Worm (Caenorhabditis elegans) whole organism, L4 larva: ENCODE data around the gene asp-2.

ENCODE experiments used
- F44E2.7 ChIP-seq: fragments of 200-800 bp; sonication (Bioruptor generic); IDR thresholded peaks from 2 replicates; pipeline ENCODE4 v2.1.2; 2022; ENCODE audit warnings: missing genetic modification characterization, missing compliant biosample characterization
- T26A8.4 ChIP-seq: fragments of 200-800 bp; sonication (Bioruptor generic); IDR thresholded peaks from 2 replicates; pipeline ENCODE4 v1.3.6; 2022; ENCODE audit warnings: missing genetic modification characterization, missing compliant biosample characterization
- Y105C5A.15 ChIP-seq: fragments of 200-800 bp; sonication (Bioruptor generic); IDR thresholded peaks from 2 replicates; pipeline ENCODE4 v1.3.6; 2022; ENCODE audit warnings: missing genetic modification characterization, missing compliant biosample characterization
- Y48G9A.11 ChIP-seq: fragments of 200-800 bp; sonication (Bioruptor generic); IDR thresholded peaks from 2 replicates; pipeline ENCODE4 v1.3.6; 2022; ENCODE audit warnings: missing genetic modification reagents, missing genetic modification characterization, missing compliant biosample characterization
- aha-1 ChIP-seq: fragments of 150-350 bp; peaks from one replicate; lab custom pipeline; 2014; ENCODE audit warnings: missing biosample characterization, missing genetic modification characterization
- attf-4 ChIP-seq: sonication (generic microtip); optimal IDR thresholded peaks from 3 replicates; lab custom pipeline; 2017; ENCODE audit warnings: missing biosample characterization, missing genetic modification characterization
- ceh-20 ChIP-seq: fragments of 200-800 bp; sonication (Bioruptor generic); IDR thresholded peaks from 2 replicates; pipeline ENCODE4 v1.3.6; 2022; ENCODE audit warnings: missing genetic modification reagents, missing genetic modification characterization, missing compliant biosample characterization
- cey-2 ChIP-seq: sonication (generic microtip); optimal IDR thresholded peaks from 3 replicates; lab custom pipeline; 2017; ENCODE audit warnings: missing genetic modification characterization, mild to moderate bottlenecking, missing compliant biosample characterization, antibody characterized with exemption, borderline replicate concordance; ENCODE audit not compliant: insufficient read depth
- daf-16 ChIP-seq, 3 experiments: sonication (generic microtip); optimal IDR thresholded peaks; 2 replicates each; lab custom pipeline; 2016 to 2017; ENCODE audit warnings: missing genetic modification characterization in 3 of 3, missing genetic modification reagents in 3 of 3, mild to moderate bottlenecking in 2 of 3, missing compliant biosample characterization in 2 of 3, missing biosample characterization in 1 of 3, moderate library complexity in 1 of 3
- dpl-1 ChIP-seq: fragments of 150-350 bp; optimal IDR thresholded peaks from 2 replicates; lab custom pipeline; 2014; ENCODE audit warnings: missing biosample characterization, missing genetic modification reagents, missing genetic modification characterization
- egl-27 ChIP-seq: sonication (generic microtip); optimal IDR thresholded peaks from 3 replicates; lab custom pipeline; 2017; ENCODE audit warnings: missing biosample characterization, missing genetic modification reagents, missing genetic modification characterization
- hif-1 ChIP-seq, 2 experiments: sonication (generic microtip); optimal IDR thresholded peaks; 2 replicates each; lab custom pipeline; 2016 to 2017; ENCODE audit warnings: missing compliant biosample characterization in 2 of 2, missing genetic modification characterization in 2 of 2, missing genetic modification reagents in 2 of 2, missing genotype in 2 of 2, mild to moderate bottlenecking in 1 of 2
- hlh-11 ChIP-seq: fragments of 200-800 bp; sonication (Bioruptor generic); optimal IDR thresholded peaks from 2 replicates; lab custom pipeline; 2018; ENCODE audit warnings: mild to moderate bottlenecking, missing genetic modification characterization, missing compliant biosample characterization
- hlh-30 ChIP-seq: sonication (generic microtip); optimal IDR thresholded peaks from 2 replicates; lab custom pipeline; 2017; ENCODE audit warnings: antibody characterized with exemption, mild to moderate bottlenecking, missing genetic modification characterization, missing compliant biosample characterization; ENCODE audit not compliant: insufficient read depth
- hmg-1.1 ChIP-seq: fragments of 200-800 bp; sonication (Bioruptor generic); IDR thresholded peaks from 2 replicates; pipeline ENCODE4 v1.3.6; 2022; ENCODE audit warnings: missing genetic modification reagents, missing genetic modification characterization, missing compliant biosample characterization
- lim-7 ChIP-seq: fragments of 200-800 bp; sonication (Bioruptor generic); IDR thresholded peaks from 2 replicates; pipeline ENCODE4 v1.3.6; 2022; ENCODE audit warnings: missing genetic modification characterization, missing compliant biosample characterization
- lin-15B ChIP-seq: fragments of 150-350 bp; sonication (generic microtip); optimal IDR thresholded peaks from 3 replicates; lab custom pipeline; 2014; ENCODE audit warnings: missing biosample characterization, missing genetic modification characterization
- lin-38 ChIP-seq: fragments of 200-800 bp; sonication (Bioruptor generic); IDR thresholded peaks from 2 replicates; pipeline ENCODE4 v1.3.6; 2022; ENCODE audit warnings: missing genetic modification reagents, missing genetic modification characterization, missing compliant biosample characterization
- lin-39 ChIP-seq: fragments of 150-350 bp; optimal IDR thresholded peaks from 2 replicates; lab custom pipeline; 2014; ENCODE audit warnings: missing biosample characterization, missing genetic modification reagents, missing genetic modification characterization
- lsy-2 ChIP-seq, 2 experiments: fragments of 150-350 bp in 1 of 2; sonication (generic microtip) in 1 of 2; optimal IDR thresholded peaks; 2 replicates each; lab custom pipeline; 2014 to 2017; ENCODE audit warnings: missing biosample characterization in 2 of 2, missing genetic modification characterization in 2 of 2
- madf-5 ChIP-seq, 2 experiments: fragments of 200-800 bp; sonication (Bioruptor generic); IDR thresholded peaks; 2 replicates each; pipeline ENCODE4 v1.3.6; 2022; ENCODE audit warnings: missing compliant biosample characterization in 2 of 2, missing genetic modification characterization in 2 of 2
- madf-9 ChIP-seq: fragments of 200-800 bp; sonication (Bioruptor generic); conservative IDR thresholded peaks from 2 replicates; pipeline ENCODE4 v1.3.6; 2022; ENCODE audit warnings: missing genetic modification reagents, missing genetic modification characterization, missing compliant biosample characterization
- mdl-1 ChIP-seq, 2 experiments: fragments of 150-350 bp in 1 of 2; sonication (generic microtip) in 1 of 2; optimal IDR thresholded peaks; 2 replicates each; lab custom pipeline; 2014 to 2017; ENCODE audit warnings: missing biosample characterization in 2 of 2, missing genetic modification characterization in 2 of 2
- mxl-2 ChIP-seq: fragments of 200-800 bp; sonication (Bioruptor generic); conservative IDR thresholded peaks from 2 replicates; pipeline ENCODE4 v1.3.6; 2022; ENCODE audit warnings: missing genetic modification reagents, missing genetic modification characterization, missing compliant biosample characterization
- nhr-10 ChIP-seq: fragments of 150-350 bp; optimal IDR thresholded peaks from 2 replicates; lab custom pipeline; 2014; ENCODE audit warnings: missing biosample characterization, missing genetic modification characterization
- nhr-102 ChIP-seq: sonication (generic microtip); optimal IDR thresholded peaks from 2 replicates; lab custom pipeline; 2016; ENCODE audit warnings: mild to moderate bottlenecking, missing genetic modification characterization, moderate library complexity, missing compliant biosample characterization
- nhr-111 ChIP-seq: fragments of 200-800 bp; sonication (Bioruptor generic); optimal IDR thresholded peaks from 2 replicates; lab custom pipeline; 2018; ENCODE audit warnings: mild to moderate bottlenecking, missing genetic modification characterization, missing compliant biosample characterization
- nhr-41 ChIP-seq: fragments of 200-800 bp; sonication (Bioruptor generic); IDR thresholded peaks from 2 replicates; pipeline ENCODE4 v1.3.6; 2022; ENCODE audit warnings: missing genetic modification reagents, missing genetic modification characterization, missing compliant biosample characterization
- nhr-42 ChIP-seq: fragments of 200-800 bp; sonication (Bioruptor generic); IDR thresholded peaks from 2 replicates; pipeline ENCODE4 v1.3.6; 2022; ENCODE audit warnings: missing genetic modification characterization, missing compliant biosample characterization
- pha-4 ChIP-seq, 2 experiments: fragments of 150-350 bp in 1 of 2; fragments of 200-800 bp in 1 of 2; sonication (Bioruptor generic) in 1 of 2; IDR thresholded peaks in 1 of 2; optimal IDR thresholded peaks in 1 of 2; 2 replicates each; pipeline versions ENCODE4 v1.3.6 to Lab custom; 2014 to 2022; ENCODE audit warnings: missing genetic modification characterization in 2 of 2, missing genetic modification reagents in 2 of 2, missing biosample characterization in 1 of 2, missing compliant biosample characterization in 1 of 2
- rbr-2 ChIP-seq: sonication (generic microtip); optimal IDR thresholded peaks from 2 replicates; lab custom pipeline; 2016; ENCODE audit warnings: missing genotype, missing genetic modification characterization, missing compliant biosample characterization
- saeg-2 ChIP-seq: fragments of 200-800 bp; sonication (Bioruptor generic); IDR thresholded peaks from 2 replicates; pipeline ENCODE4 v1.3.6; 2022; ENCODE audit warnings: missing genetic modification reagents, missing genetic modification characterization, missing compliant biosample characterization
- snpc-1.2 ChIP-seq: fragments of 200-800 bp; sonication (Bioruptor generic); IDR thresholded peaks from 2 replicates; pipeline ENCODE4 v1.3.6; 2022; ENCODE audit warnings: missing genetic modification reagents, missing genetic modification characterization, missing compliant biosample characterization
- spr-1 ChIP-seq: sonication (generic microtip); optimal IDR thresholded peaks from 2 replicates; lab custom pipeline; 2016; ENCODE audit warnings: mild to moderate bottlenecking, missing genetic modification characterization, missing compliant biosample characterization
- spr-3 ChIP-seq: fragments of 200-800 bp; sonication (Bioruptor generic); optimal IDR thresholded peaks from 2 replicates; lab custom pipeline; 2018; ENCODE audit warnings: mild to moderate bottlenecking, missing genetic modification characterization, missing compliant biosample characterization
- tag-97 ChIP-seq: fragments of 200-800 bp; sonication (Bioruptor generic); IDR thresholded peaks from 2 replicates; pipeline ENCODE4 v1.3.6; 2022; ENCODE audit warnings: missing genetic modification characterization, missing compliant biosample characterization
- unc-39 ChIP-seq: sonication (generic microtip); optimal IDR thresholded peaks from 2 replicates; lab custom pipeline; 2017; ENCODE audit warnings: missing biosample characterization, missing genetic modification characterization
- unc-62 ChIP-seq, 3 experiments: fragments of 150-350 bp in 1 of 3; sonication (generic microtip); optimal IDR thresholded peaks in 2 of 3; peaks in 1 of 3; 1 replicate in 1 of 3; 2 replicates in 2 of 3; lab custom pipeline; 2014 to 2017; ENCODE audit warnings: missing biosample characterization in 3 of 3, missing genetic modification characterization in 3 of 3, missing genetic modification reagents in 3 of 3, missing genotype in 1 of 3
- zfp-2 ChIP-seq: sonication (generic microtip); optimal IDR thresholded peaks from 2 replicates; lab custom pipeline; 2016; ENCODE audit warnings: mild to moderate bottlenecking, missing genetic modification characterization, missing compliant biosample characterization

asp-2 gene

ce11 chrV:9247416-9247815 is 44.5 kb downstream of the asp-2 start:
- peak in 1 of 2 experiments; percentile 83 for TF ChIP-seq unc-62 (GFP tag; optimal IDR thresholded peaks at IDR 0.05 in 1 of 2; lab: Kevin White, UChicago)
- no peak for TF ChIP-seq unc-62 (tag; optimal IDR thresholded peaks at IDR 0.05; lab: Kevin White, UChicago)
- TF ChIP-seq pha-4 (GFP tag; IDR thresholded peaks at IDR 0.05; lab: Robert Waterston, UW): no peak
- no peak for TF ChIP-seq pha-4 (tag; optimal IDR thresholded peaks at IDR 0.05; lab: Kevin White, UChicago)
- no peak for TF ChIP-seq egl-27 (tag; lab: Kevin White, UChicago)
- no peak for TF ChIP-seq nhr-111 (GFP tag; lab: Kevin White, UChicago)
- TF ChIP-seq lsy-2 (tag; optimal IDR thresholded peaks at IDR 0.05; lab: Kevin White, UChicago): peak in 1 of 2 experiments; percentile 28
- peak; percentile 52 for TF ChIP-seq hlh-30 (tag; lab: Kevin White, UChicago)
- TF ChIP-seq unc-39: no peak
- no peak for TF ChIP-seq hif-1 (tag; optimal IDR thresholded peaks at IDR 0.05; lab: Kevin White, UChicago)
- no peak for TF ChIP-seq T26A8.4 (GFP tag; lab: Robert Waterston, UW)
- peak; percentile 47; the same call in 1 of the 2 replicates for TF ChIP-seq hmg-1.1 (GFP tag; lab: Robert Waterston, UW)
- TF ChIP-seq daf-16 (GFP tag; optimal IDR thresholded peaks at IDR 0.05; lab: Kevin White, UChicago): no peak
- no peak for TF ChIP-seq daf-16 (tag; optimal IDR thresholded peaks at IDR 0.05; lab: Kevin White, UChicago)
- TF ChIP-seq tag-97 (GFP tag; lab: Robert Waterston, UW): no peak
- TF ChIP-seq madf-5 (GFP tag; IDR thresholded peaks at IDR 0.05; lab: Robert Waterston, UW): no peak
- 0 out of 2 replicates have a peak, but pooled peaks have one; percentile 19 for TF ChIP-seq ceh-20 (GFP tag; lab: Robert Waterston, UW)
- no peak for TF ChIP-seq nhr-41
- TF ChIP-seq aha-1 (tag; lab: Kevin White, UChicago): peak; percentile 11
- TF ChIP-seq lin-15B (tag; lab: Kevin White, UChicago): no peak
- TF ChIP-seq nhr-102: no peak
- TF ChIP-seq mdl-1 (tag; optimal IDR thresholded peaks at IDR 0.05; lab: Kevin White, UChicago): peak in 1 of 2 experiments; percentile 25
- TF ChIP-seq attf-4 (tag; lab: Kevin White, UChicago): no peak
- TF ChIP-seq snpc-1.2: no peak
- TF ChIP-seq mxl-2 (GFP tag; lab: Robert Waterston, UW): no peak
- peak; percentile 52 for TF ChIP-seq hlh-11 (tag; lab: Kevin White, UChicago)
- no peak for TF ChIP-seq dpl-1

- TF ChIP-seq nhr-10 (tag; lab: Kevin White, UChicago) (no peak), aha-1 (tag; lab: Kevin White, UChicago) (peak; percentile 39), lim-7 (GFP tag; lab: Robert Waterston, UW) (no peak)
These were observed 46.3 kb downstream of the asp-2 start, which contains the start of gene str-94 for ce11 chrV:9249206-9249605. str-94 (minus strand) TSS chrV:9249306.

- no peak for TF ChIP-seq zfp-2 (tag; lab: Kevin White, UChicago)
- TF ChIP-seq saeg-2 (GFP tag; lab: Robert Waterston, UW): no peak
- no peak for TF ChIP-seq Y48G9A.11 (GFP tag; lab: Robert Waterston, UW)
- no peak for TF ChIP-seq spr-1 (tag; lab: Kevin White, UChicago)
- no peak for TF ChIP-seq rbr-2 (tag; lab: Kevin White, UChicago)
- no peak for TF ChIP-seq nhr-41
- TF ChIP-seq aha-1 (tag; lab: Kevin White, UChicago): no peak
- TF ChIP-seq lsy-2 (tag; optimal IDR thresholded peaks at IDR 0.05; lab: Kevin White, UChicago): no peak
- no peak for TF ChIP-seq hmg-1.1 (GFP tag; lab: Robert Waterston, UW)
- TF ChIP-seq T26A8.4 (GFP tag; lab: Robert Waterston, UW): no peak
- TF ChIP-seq Y105C5A.15: no peak
- no peak for TF ChIP-seq lin-39 (tag; lab: Kevin White, UChicago)
- no peak for TF ChIP-seq F44E2.7 (GFP tag; lab: Robert Waterston, UW)
- TF ChIP-seq nhr-42 (GFP tag; lab: Robert Waterston, UW): no peak
- TF ChIP-seq cey-2 (tag; lab: Kevin White, UChicago): no peak
- no peak for TF ChIP-seq madf-9 (GFP tag; lab: Robert Waterston, UW)
- TF ChIP-seq spr-3: no peak
- TF ChIP-seq lin-38 (GFP tag; lab: Robert Waterston, UW): no peak
- no peak for TF ChIP-seq ceh-20 (GFP tag; lab: Robert Waterston, UW)
These were observed 47.1 kb downstream of the asp-2 start, which contains the start of gene ptd-2 for ce11 chrV:9249932-9250331. ptd-2 (plus strand) TSS chrV:9250232.
